Worm (Caenorhabditis elegans) whole organism, L1 larva: ENCODE data around the gene rtfo-1.
A peak's percentile ranks its signal among the peaks of the same experiment; 100 is the strongest.

ENCODE experiments used
- C04F5.9 ChIP-seq: sonication (generic microtip); optimal IDR thresholded peaks from 2 replicates; lab custom pipeline; 2016; ENCODE audit warnings: missing genetic modification characterization, missing compliant biosample characterization
- C16A3.4 ChIP-seq: fragments of 150-350 bp; optimal IDR thresholded peaks from 2 replicates; lab custom pipeline; 2014; ENCODE audit warnings: missing biosample characterization, missing genetic modification characterization
- C34B4.2 ChIP-seq: sonication (generic microtip); optimal IDR thresholded peaks from 2 replicates; lab custom pipeline; 2017; ENCODE audit warnings: mild to moderate bottlenecking, missing genetic modification characterization, missing compliant biosample characterization
- F16B12.6 ChIP-seq: fragments of 150-350 bp; optimal IDR thresholded peaks from 2 replicates; lab custom pipeline; 2014; ENCODE audit warnings: missing biosample characterization, missing genetic modification characterization
- Y116A8C.19 ChIP-seq: sonication (generic microtip); optimal IDR thresholded peaks from 2 replicates; lab custom pipeline; 2016; ENCODE audit warnings: missing compliant biosample characterization, missing genetic modification characterization, borderline replicate concordance
- alr-1 ChIP-seq: fragments of 200-800 bp; sonication (Bioruptor generic); optimal IDR thresholded peaks from 2 replicates; lab custom pipeline; 2018; ENCODE audit warnings: borderline replicate concordance, mild to moderate bottlenecking, missing genetic modification characterization, missing compliant biosample characterization
- blmp-1 ChIP-seq: fragments of 150-350 bp; optimal IDR thresholded peaks from 2 replicates; lab custom pipeline; 2014; ENCODE audit warnings: missing biosample characterization, missing genetic modification characterization
- ceh-8 ChIP-seq: fragments of 200-800 bp; sonication (Bioruptor generic); optimal IDR thresholded peaks from 2 replicates; lab custom pipeline; 2018; ENCODE audit warnings: mild to moderate bottlenecking, missing genetic modification characterization, moderate library complexity, missing compliant biosample characterization
- ceh-82 ChIP-seq, 3 experiments: fragments of 150-350 bp in 1 of 3; sonication (generic microtip) in 2 of 3; optimal IDR thresholded peaks; 2 replicates each; lab custom pipeline; 2014 to 2017; ENCODE audit warnings: missing biosample characterization in 3 of 3, missing genetic modification characterization in 3 of 3
- ceh-88 ChIP-seq: fragments of 200-800 bp; sonication (Bioruptor generic); IDR thresholded peaks from 2 replicates; pipeline ENCODE4 v1.3.6; 2022; ENCODE audit warnings: missing genetic modification characterization, missing compliant biosample characterization
- ceh-90 ChIP-seq: sonication (generic microtip); optimal IDR thresholded peaks from 2 replicates; lab custom pipeline; 2016; ENCODE audit warnings: missing genetic modification characterization, missing compliant biosample characterization
- efl-1 ChIP-seq, 4 experiments: fragments of 150-350 bp; optimal IDR thresholded peaks in 3 of 4; peaks in 1 of 4; 1 replicate in 1 of 4; 2 replicates in 3 of 4; lab custom pipeline; 2014; ENCODE audit warnings: missing biosample characterization in 2 of 4, missing genetic modification characterization in 2 of 4, missing genetic modification reagents in 2 of 4
- egl-27 ChIP-seq, 2 experiments: fragments of 150-350 bp in 1 of 2; sonication (generic microtip); optimal IDR thresholded peaks; 3 replicates each; lab custom pipeline; 2017 to 2018; ENCODE audit warnings: missing biosample characterization in 2 of 2, missing genetic modification characterization in 2 of 2, missing genetic modification reagents in 2 of 2
- ets-5 ChIP-seq: fragments of 200-800 bp; sonication (Bioruptor generic); IDR thresholded peaks from 2 replicates; pipeline ENCODE4 v1.3.6; 2022; ENCODE audit warnings: missing genetic modification characterization, missing compliant biosample characterization
- fkh-8 ChIP-seq: sonication (generic microtip); optimal IDR thresholded peaks from 2 replicates; lab custom pipeline; 2016; ENCODE audit warnings: mild to moderate bottlenecking, missing genetic modification characterization, missing compliant biosample characterization
- fos-1 ChIP-seq: fragments of 150-350 bp; optimal IDR thresholded peaks from 2 replicates; lab custom pipeline; 2014; ENCODE audit warnings: missing biosample characterization, missing genetic modification characterization
- irx-1 ChIP-seq: sonication (generic microtip); optimal IDR thresholded peaks from 2 replicates; lab custom pipeline; 2016; ENCODE audit warnings: missing genetic modification characterization, missing compliant biosample characterization
- isw-1 ChIP-seq: fragments of 200-800 bp; sonication (Bioruptor generic); IDR thresholded peaks from 2 replicates; pipeline ENCODE4 v1.3.6; 2022; ENCODE audit warnings: missing genetic modification characterization, missing compliant biosample characterization
- lin-14 ChIP-seq: fragments of 200-800 bp; sonication (Bioruptor generic); optimal IDR thresholded peaks from 2 replicates; lab custom pipeline; 2018; ENCODE audit warnings: mild to moderate bottlenecking, missing genetic modification characterization, moderate library complexity, missing compliant biosample characterization
- lin-35 ChIP-seq, 2 experiments: fragments of 150-350 bp; optimal IDR thresholded peaks; 2 replicates each; lab custom pipeline; 2014; ENCODE audit warnings: missing biosample characterization in 2 of 2, missing genetic modification characterization in 2 of 2, missing genetic modification reagents in 2 of 2
- lin-39 ChIP-seq: fragments of 150-350 bp; optimal IDR thresholded peaks from 2 replicates; lab custom pipeline; 2014; ENCODE audit warnings: missing biosample characterization, missing genetic modification reagents, missing genetic modification characterization
- lir-3 ChIP-seq: sonication (generic microtip); optimal IDR thresholded peaks from 2 replicates; lab custom pipeline; 2016; ENCODE audit warnings: mild to moderate bottlenecking, missing genetic modification characterization, moderate library complexity, missing compliant biosample characterization; ENCODE audit not compliant: poor library complexity
- lsy-2 ChIP-seq, 2 experiments: fragments of 150-350 bp; optimal IDR thresholded peaks; 2 replicates each; lab custom pipeline; 2014; ENCODE audit warnings: missing biosample characterization in 2 of 2, missing genetic modification characterization in 2 of 2
- mep-1 ChIP-seq: fragments of 150-350 bp; optimal IDR thresholded peaks from 2 replicates; lab custom pipeline; 2014; ENCODE audit warnings: missing biosample characterization, missing genetic modification characterization
- nhr-19 ChIP-seq: fragments of 200-800 bp; sonication (Bioruptor generic); conservative IDR thresholded peaks from 2 replicates; pipeline ENCODE4 v1.3.6; 2022; ENCODE audit warnings: missing genetic modification characterization, missing compliant biosample characterization
- nhr-20 ChIP-seq: sonication (generic microtip); optimal IDR thresholded peaks from 2 replicates; lab custom pipeline; 2016; ENCODE audit warnings: mild to moderate bottlenecking, missing genetic modification characterization, missing compliant biosample characterization
- nhr-28 ChIP-seq: fragments of 150-350 bp; optimal IDR thresholded peaks from 2 replicates; lab custom pipeline; 2014; ENCODE audit warnings: missing biosample characterization, missing genetic modification characterization
- nhr-47 ChIP-seq: sonication (generic microtip); optimal IDR thresholded peaks from 2 replicates; lab custom pipeline; 2016; ENCODE audit warnings: mild to moderate bottlenecking, missing genetic modification characterization, moderate library complexity, missing compliant biosample characterization
- nhr-71 ChIP-seq: sonication (generic microtip); optimal IDR thresholded peaks from 2 replicates; lab custom pipeline; 2016; ENCODE audit warnings: mild to moderate bottlenecking, missing genetic modification characterization, moderate library complexity, missing compliant biosample characterization
- nhr-77 ChIP-seq: fragments of 150-350 bp; optimal IDR thresholded peaks from 2 replicates; lab custom pipeline; 2014; ENCODE audit warnings: missing biosample characterization, missing genetic modification characterization
- nhr-85 ChIP-seq: sonication (generic microtip); peaks from one replicate; lab custom pipeline; 2016; ENCODE audit warnings: missing genetic modification characterization, inconsistent platforms, missing compliant biosample characterization
- rnt-1 ChIP-seq: sonication (generic microtip); optimal IDR thresholded peaks from 2 replicates; lab custom pipeline; 2016; ENCODE audit warnings: mild to moderate bottlenecking, missing genetic modification characterization, moderate library complexity, missing compliant biosample characterization
- snpc-4 ChIP-seq: fragments of 150-350 bp; optimal IDR thresholded peaks from 2 replicates; lab custom pipeline; 2014; ENCODE audit warnings: missing biosample characterization, missing genetic modification characterization
- snu-23 ChIP-seq: sonication (generic microtip); optimal IDR thresholded peaks from 2 replicates; lab custom pipeline; 2016; ENCODE audit warnings: missing genetic modification characterization, missing compliant biosample characterization
- sox-4 ChIP-seq: sonication (generic microtip); optimal IDR thresholded peaks from 2 replicates; lab custom pipeline; 2016; ENCODE audit warnings: missing genetic modification characterization, missing compliant biosample characterization
- sptf-1 ChIP-seq: fragments of 150-350 bp; optimal IDR thresholded peaks from 2 replicates; lab custom pipeline; 2014; ENCODE audit warnings: missing biosample characterization, missing genetic modification characterization
- swsn-7 ChIP-seq: sonication (generic microtip); optimal IDR thresholded peaks from 2 replicates; lab custom pipeline; 2016; ENCODE audit warnings: missing genetic modification characterization, missing compliant biosample characterization
- tbx-2 ChIP-seq: sonication (generic microtip); optimal IDR thresholded peaks from 2 replicates; lab custom pipeline; 2016; ENCODE audit warnings: missing genetic modification characterization, missing compliant biosample characterization
- tlp-1 ChIP-seq: fragments of 150-350 bp; optimal IDR thresholded peaks from 2 replicates; lab custom pipeline; 2014; ENCODE audit warnings: missing biosample characterization, missing genetic modification characterization
- unc-86 ChIP-seq: sonication (generic microtip); optimal IDR thresholded peaks from 2 replicates; lab custom pipeline; 2016; ENCODE audit warnings: missing genetic modification characterization, missing compliant biosample characterization
- vab-15 ChIP-seq: sonication (generic microtip); optimal IDR thresholded peaks from 2 replicates; lab custom pipeline; 2017; ENCODE audit warnings: missing genotype, mild to moderate bottlenecking, missing genetic modification characterization, missing compliant biosample characterization
- xbp-1 ChIP-seq: sonication (generic microtip); optimal IDR thresholded peaks from 2 replicates; lab custom pipeline; 2016; ENCODE audit warnings: missing genetic modification characterization, missing compliant biosample characterization
- zip-4 ChIP-seq: fragments of 200-800 bp; sonication (Bioruptor generic); optimal IDR thresholded peaks from 2 replicates; lab custom pipeline; 2018; ENCODE audit warnings: mild to moderate bottlenecking, missing genetic modification characterization, moderate library complexity, missing compliant biosample characterization
- ztf-11 ChIP-seq, 2 experiments: sonication (generic microtip); optimal IDR thresholded peaks; 2 replicates each; lab custom pipeline; 2016 to 2017; ENCODE audit warnings: missing genetic modification characterization in 2 of 2, missing biosample characterization in 1 of 2, missing compliant biosample characterization in 1 of 2
- ztf-4 ChIP-seq: fragments of 150-350 bp; optimal IDR thresholded peaks from 2 replicates; lab custom pipeline; 2014; ENCODE audit warnings: missing biosample characterization, missing genetic modification characterization

The rtfo-1 gene

DNA sequence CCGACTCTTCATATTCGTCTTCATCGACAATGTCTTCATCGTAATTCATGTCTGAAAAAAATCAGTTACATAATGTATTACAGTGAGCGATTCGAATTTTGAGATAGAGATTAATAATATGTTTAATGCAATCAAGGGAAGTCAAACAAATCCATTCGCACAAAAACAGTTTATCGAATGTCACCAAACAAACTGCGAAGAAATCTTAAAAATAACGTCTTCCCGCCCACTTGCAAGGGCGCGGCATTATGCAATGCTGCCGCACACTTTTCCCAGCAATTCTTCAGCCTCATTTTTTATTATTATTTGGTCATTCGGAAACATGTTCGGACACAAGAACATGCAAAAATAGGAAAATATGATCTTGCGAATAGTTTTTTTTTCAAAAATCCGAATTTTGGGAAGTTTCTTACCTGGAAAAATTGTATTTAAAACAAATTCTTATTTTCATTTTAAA lies 38.2 kb downstream of the rtfo-1 start, which contains the start of gene mdf-1 (continued):
- TF ChIP-seq snu-23 (peak; percentile 79), rnt-1 (peak; percentile 61), snpc-4 (tag; lab: Kevin White, UChicago) (peak; percentile 35), C04F5.9 (tag; lab: Kevin White, UChicago) (no peak), nhr-71 (tag; lab: Kevin White, UChicago) (peak; percentile 80), unc-86 (tag; lab: Kevin White, UChicago) (peak; percentile 32), nhr-47 (tag; lab: Kevin White, UChicago) (peak; percentile 75), lir-3 (tag; lab: Kevin White, UChicago) (peak; percentile 57), lsy-2 (tag; optimal IDR thresholded peaks at IDR 0.05; lab: Kevin White, UChicago) (peak; percentile 59 to 81), nhr-28 (no peak), F16B12.6 (tag; lab: Kevin White, UChicago) (peak; percentile 10), nhr-19 (GFP tag; lab: Robert Waterston, UW) (peak; percentile 49), blmp-1 (peak; percentile 62), ceh-8 (GFP tag; lab: Kevin White, UChicago) (peak; percentile 34), fkh-8 (tag; lab: Kevin White, UChicago) (peak; percentile 57), xbp-1 (tag; lab: Kevin White, UChicago) (peak; percentile 60), swsn-7 (tag; lab: Kevin White, UChicago) (peak; percentile 67), ceh-90 (tag; lab: Kevin White, UChicago) (no peak), alr-1 (tag; lab: Kevin White, UChicago) (no peak), mep-1 (tag; lab: Kevin White, UChicago) (peak; percentile 26), ceh-88 (GFP tag; lab: Robert Waterston, UW) (peak; percentile 26; the same call in 1 of the 2 replicates), ets-5 (GFP tag; lab: Robert Waterston, UW) (no peak), ztf-4 (tag; lab: Kevin White, UChicago) (peak; percentile 24), C16A3.4 (tag; lab: Kevin White, UChicago) (peak; percentile 85), ceh-82 (tag; optimal IDR thresholded peaks at IDR 0.05; lab: Kevin White, UChicago) (peak; percentile 14 to 68 (median 43)), tbx-2 (tag; lab: Kevin White, UChicago) (peak; percentile 60), isw-1 (GFP tag; lab: Robert Waterston, UW) (no peak), irx-1 (tag; lab: Kevin White, UChicago) (peak; percentile 40), egl-27 (tag; optimal IDR thresholded peaks at IDR 0.05; lab: Kevin White, UChicago) (no peak)

DNA sequence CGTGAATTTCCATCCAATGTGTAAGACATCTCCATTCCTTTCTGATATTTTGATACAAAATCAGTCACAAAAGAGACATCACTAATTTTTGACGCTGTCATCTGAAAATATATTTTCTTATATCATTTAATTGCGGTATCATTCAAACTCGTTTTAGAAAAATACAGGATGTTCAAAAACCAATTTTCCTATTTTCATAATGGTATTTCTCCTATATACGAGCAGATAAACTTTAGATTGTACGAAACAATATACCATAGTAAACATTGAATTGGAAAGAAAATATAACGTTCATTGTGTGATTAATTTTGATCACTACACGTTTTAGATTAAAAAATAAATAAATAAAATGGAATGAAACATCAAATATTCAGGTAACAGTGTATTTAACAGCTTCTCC lies 40.9 kb downstream of the rtfo-1 start, which contains the start of gene C50F4.16:
C50F4.16 (minus strand) TSS at position 101 of the 400 bp plus-strand sequence.
- no peak for TF ChIP-seq nhr-77
- TF ChIP-seq, all 84 proteins: peak for 0

ce11 chrV:9539638-9540037 lies 42.8 kb downstream of the rtfo-1 start, which contains the start of gene C50F4.12:
Gene C50F4.12, minus strand, starts transcription at chrV:9539738.
- TF ChIP-seq C34B4.2 (no peak), sox-4 (tag; lab: Kevin White, UChicago) (no peak), nhr-77 (no peak), sptf-1 (tag; lab: Kevin White, UChicago) (no peak), zip-4 (GFP tag; lab: Kevin White, UChicago) (no peak), lin-39 (tag; lab: Kevin White, UChicago) (no peak), lin-14 (GFP tag; lab: Kevin White, UChicago) (no peak), F16B12.6 (tag; lab: Kevin White, UChicago) (no peak)

DNA sequence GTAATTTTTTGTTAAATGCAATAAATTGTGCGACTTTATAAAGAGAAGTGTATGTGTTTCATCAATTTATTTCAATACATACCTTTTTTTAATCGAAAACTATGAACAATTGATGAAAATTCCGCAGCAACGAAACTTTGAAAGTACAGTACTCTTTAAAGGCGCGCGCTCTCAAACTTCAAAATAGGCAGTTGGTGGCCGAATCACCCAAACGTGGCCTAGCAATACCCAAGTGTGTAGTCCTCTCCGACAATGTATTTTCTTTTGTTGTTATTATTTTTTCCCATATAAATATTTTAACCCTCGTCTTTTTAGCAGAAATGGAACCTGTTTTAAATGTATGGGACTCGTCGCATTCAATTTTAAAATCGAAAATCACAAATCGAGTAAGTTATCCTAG lies 45.9 kb downstream of the rtfo-1 start, which contains the start of gene C50F4.4:
C50F4.4 (plus strand) TSS at position 267 of the 400 bp plus-strand sequence.
- TF ChIP-seq snu-23 (peak; percentile 55), nhr-28 (no peak), irx-1 (tag; lab: Kevin White, UChicago) (peak; percentile 70), tlp-1 (tag; lab: Kevin White, UChicago) (no peak), lin-35 (GFP tag; optimal IDR thresholded peaks at IDR 0.05; lab: Kevin White, UChicago) (peak; percentile 29 to 33), Y116A8C.19 (no peak), swsn-7 (tag; lab: Kevin White, UChicago) (peak; percentile 59), xbp-1 (tag; lab: Kevin White, UChicago) (peak; percentile 62), efl-1 (optimal IDR thresholded peaks at IDR 0.05; lab: Kevin White, UChicago) (peak; percentile 32 to 56), efl-1 (GFP tag; optimal IDR thresholded peaks at IDR 0.05 in 1 of 2; lab: Kevin White, UChicago) (peak; percentile 49 to 94), nhr-47 (tag; lab: Kevin White, UChicago) (peak; percentile 67), lsy-2 (tag; optimal IDR thresholded peaks at IDR 0.05; lab: Kevin White, UChicago) (peak in 1 of 2 experiments; percentile 61), nhr-71 (tag; lab: Kevin White, UChicago) (peak; percentile 69), nhr-20 (tag; lab: Kevin White, UChicago) (peak; percentile 53), nhr-85 (tag; lab: Kevin White, UChicago) (peak; percentile 63), ztf-11 (tag; optimal IDR thresholded peaks at IDR 0.05; lab: Kevin White, UChicago) (peak in 1 of 2 experiments; percentile 67), lin-39 (tag; lab: Kevin White, UChicago) (peak; percentile 7), fos-1 (tag; lab: Kevin White, UChicago) (no peak), lin-14 (GFP tag; lab: Kevin White, UChicago) (peak; percentile 50), ceh-90 (tag; lab: Kevin White, UChicago) (peak; percentile 74), vab-15 (tag; lab: Kevin White, UChicago) (no peak)
